Worm (Caenorhabditis elegans) whole organism, midembryonic: ENCODE results near the gene smap-1.

Source experiments
- flt-1 ChIP-seq: fragments of 200-800 bp; sonication (Bioruptor generic); IDR thresholded peaks from 2 replicates; pipeline ENCODE4 v1.3.6; 2022; ENCODE audit warnings: missing genetic modification characterization, missing compliant biosample characterization
- tab-1 ChIP-seq: fragments of 200-800 bp; sonication (Bioruptor generic); IDR thresholded peaks from 2 replicates; pipeline ENCODE4 v1.3.6; 2022; ENCODE audit warnings: missing genetic modification characterization, missing compliant biosample characterization
- ztf-23 ChIP-seq: fragments of 200-800 bp; sonication (Bioruptor generic); IDR thresholded peaks from 2 replicates; pipeline ENCODE4 v1.3.6; 2022; ENCODE audit warnings: missing genetic modification reagents, missing genetic modification characterization, missing compliant biosample characterization

DNA sequence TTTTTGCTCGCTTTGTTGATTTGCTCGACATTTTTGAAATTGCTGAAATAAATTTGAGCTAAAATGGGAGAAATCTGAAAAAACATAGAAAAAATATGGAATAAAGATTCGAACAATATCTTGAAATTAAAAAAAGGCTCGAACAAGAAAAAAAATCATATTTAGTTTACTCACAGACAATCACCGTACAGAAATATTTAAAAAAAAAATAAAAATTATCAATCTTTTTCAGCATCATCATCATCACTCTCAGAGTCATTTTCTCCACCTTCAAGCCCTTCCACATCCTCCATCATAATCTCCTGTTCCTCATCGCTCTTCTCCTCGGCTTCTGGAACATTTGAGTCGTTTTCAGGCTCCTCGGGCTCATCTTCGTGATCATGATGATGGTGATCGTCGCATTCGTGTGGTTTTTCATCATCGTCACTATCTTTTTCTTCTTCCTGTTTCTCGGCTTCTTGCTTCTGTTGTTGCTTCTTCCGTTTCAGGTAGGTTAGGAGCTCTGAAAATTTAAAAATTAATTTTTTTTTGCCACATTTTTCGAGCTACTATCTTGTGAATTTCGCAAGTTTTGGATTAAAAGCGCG lies 16.0 kb upstream of the smap-1 start, which contains the start of gene hpl-2:
- TF ChIP-seq tab-1 (GFP tag; lab: Robert Waterston, UW), result no peak
- TF ChIP-seq flt-1 (GFP tag; lab: Robert Waterston, UW), result no peak
- TF ChIP-seq ztf-23 (GFP tag; lab: Robert Waterston, UW), result no peak
